Fruit fly (Drosophila melanogaster) whole organism, embryonic: ENCODE data around the gene Pif1A.
A peak's percentile ranks its signal among the peaks of the same experiment; 100 is the strongest.

ENCODE experiments used
- Asciz ChIP-seq: fragments of 200-800 bp; sonication (Bioruptor generic); optimal IDR thresholded peaks from 2 replicates; lab custom pipeline; 2017; ENCODE audit warnings: missing biosample characterization, mild to moderate bottlenecking, missing genetic modification characterization, missing genetic modification reagents
- Awh ChIP-seq: fragments of 200-800 bp; sonication (Bioruptor generic); IDR thresholded peaks from 2 replicates; pipeline ENCODE4, ENCODE4 v1.3.6; 2022; ENCODE audit warnings: missing biosample characterization, missing genetic modification characterization
- CG10462 ChIP-seq: fragments of 200-800 bp; sonication (Bioruptor generic); optimal IDR thresholded peaks from 2 replicates; lab custom pipeline; 2016; ENCODE audit warnings: missing biosample characterization, missing genetic modification characterization
- CG10959 ChIP-seq: fragments of 200-800 bp; sonication (Bioruptor generic); IDR thresholded peaks from 2 replicates; pipeline ENCODE4 v1.3.6; 2022; ENCODE audit warnings: missing biosample characterization, missing genetic modification characterization
- CG11560 ChIP-seq: fragments of 200-800 bp; sonication (Bioruptor generic); IDR thresholded peaks from 3 replicates; pipeline ENCODE4 v1.3.6; 2022; ENCODE audit warnings: missing biosample characterization, missing genetic modification characterization
- CG12942 ChIP-seq: fragments of 200-800 bp; sonication (Bioruptor generic); optimal IDR thresholded peaks from 3 replicates; lab custom pipeline; 2016; ENCODE audit warnings: missing biosample characterization, missing genetic modification characterization
- CG13296 ChIP-seq: fragments of 200-800 bp; sonication (Bioruptor generic); optimal IDR thresholded peaks from 3 replicates; lab custom pipeline; 2018; ENCODE audit warnings: missing biosample characterization, mild to moderate bottlenecking, missing genetic modification characterization
- CG13624 ChIP-seq: fragments of 200-800 bp; sonication (Bioruptor generic); optimal IDR thresholded peaks from 2 replicates; lab custom pipeline; 2016; ENCODE audit warnings: missing biosample characterization, missing genetic modification characterization
- CG1647 ChIP-seq: fragments of 200-800 bp; sonication (Bioruptor generic); optimal IDR thresholded peaks from 3 replicates; lab custom pipeline; 2016; ENCODE audit warnings: missing biosample characterization, missing genetic modification characterization
- CG17361 ChIP-seq: fragments of 200-800 bp; sonication (Bioruptor generic); IDR thresholded peaks from 3 replicates; pipeline ENCODE4 v1.3.6; 2022; ENCODE audit warnings: missing biosample characterization, missing genetic modification characterization
- CG17829 ChIP-seq: fragments of 200-800 bp; optimal IDR thresholded peaks from 2 replicates; lab custom pipeline; 2019; ENCODE audit warnings: missing biosample characterization, mild to moderate bottlenecking, missing genetic modification characterization, moderate library complexity
- CG18599 ChIP-seq: fragments of 200-800 bp; sonication (Bioruptor generic); optimal IDR thresholded peaks from 3 replicates; lab custom pipeline; 2017; ENCODE audit warnings: missing biosample characterization, missing genetic modification characterization, mild to moderate bottlenecking, moderate library complexity, missing genetic modification reagents
- CG18619 ChIP-seq: fragments of 200-800 bp; sonication (Bioruptor generic); optimal IDR thresholded peaks from 3 replicates; lab custom pipeline; 2017; ENCODE audit warnings: missing biosample characterization, mild to moderate bottlenecking, missing genetic modification characterization
- CG3065 ChIP-seq: fragments of 200-800 bp; sonication (Bioruptor generic); optimal IDR thresholded peaks from 2 replicates; lab custom pipeline; 2016; ENCODE audit warnings: missing biosample characterization, missing genetic modification characterization
- CG31365 ChIP-seq: fragments of 200-800 bp; sonication (Bioruptor generic); optimal IDR thresholded peaks from 2 replicates; lab custom pipeline; 2018; ENCODE audit warnings: missing biosample characterization, mild to moderate bottlenecking, missing genetic modification characterization
- CG31441 ChIP-seq: fragments of 200-800 bp; sonication (Bioruptor generic); IDR thresholded peaks from 2 replicates; pipeline ENCODE4 v1.3.6; 2022; ENCODE audit warnings: missing biosample characterization, missing genetic modification characterization
- CG32772 ChIP-seq: fragments of 200-800 bp; sonication (Bioruptor generic); IDR thresholded peaks from 2 replicates; pipeline ENCODE4 v1.3.6; 2022; ENCODE audit warnings: missing biosample characterization, missing genetic modification characterization
- CG4282 ChIP-seq: fragments of 200-800 bp; sonication (Bioruptor generic); optimal IDR thresholded peaks from 2 replicates; lab custom pipeline; 2016; ENCODE audit warnings: missing biosample characterization, missing genetic modification characterization
- CG5245 ChIP-seq: fragments of 200-800 bp; sonication (Bioruptor generic); optimal IDR thresholded peaks from 3 replicates; lab custom pipeline; 2016; ENCODE audit warnings: missing biosample characterization, missing genetic modification characterization
- CG6272 ChIP-seq: fragments of 200-800 bp; sonication (Bioruptor generic); IDR thresholded peaks from 2 replicates; pipeline ENCODE4 v1.3.6; 2022; ENCODE audit warnings: missing biosample characterization, missing genetic modification characterization
- CG6791 ChIP-seq: fragments of 200-800 bp; sonication (Bioruptor generic); IDR thresholded peaks from 3 replicates; pipeline ENCODE4 v1.3.6; 2022; ENCODE audit warnings: missing biosample characterization, missing genetic modification characterization; ENCODE audit not compliant: partially characterized antibody
- CG7928 ChIP-seq: fragments of 200-800 bp; sonication (Bioruptor generic); optimal IDR thresholded peaks from 2 replicates; lab custom pipeline; 2017; ENCODE audit warnings: missing biosample characterization, mild to moderate bottlenecking, missing genetic modification characterization
- CG8281 ChIP-seq: fragments of 200-800 bp; sonication (Bioruptor generic); optimal IDR thresholded peaks from 2 replicates; lab custom pipeline; 2018; ENCODE audit warnings: missing biosample characterization, mild to moderate bottlenecking, missing genetic modification characterization, moderate library complexity
- CG8924 ChIP-seq: fragments of 200-800 bp; optimal IDR thresholded peaks from 3 replicates; lab custom pipeline; 2019; ENCODE audit warnings: missing biosample characterization, mild to moderate bottlenecking, missing genetic modification characterization, moderate library complexity
- Camta ChIP-seq: fragments of 200-800 bp; sonication (Bioruptor generic); optimal IDR thresholded peaks from 2 replicates; lab custom pipeline; 2016; ENCODE audit warnings: missing biosample characterization, missing genetic modification characterization
- Dek ChIP-seq: fragments of 200-800 bp; sonication (Bioruptor generic); optimal IDR thresholded peaks from 3 replicates; lab custom pipeline; 2019; ENCODE audit warnings: missing biosample characterization, mild to moderate bottlenecking, missing genetic modification characterization, moderate library complexity
- Dfd ChIP-seq, 2 experiments: fragments of >200 bp; optimal IDR thresholded peaks; 2 replicates each; lab custom pipeline; 2017; ENCODE audit warnings: missing biosample characterization in 2 of 2, missing genetic modification characterization in 2 of 2
- Gsc ChIP-seq: fragments of 200-800 bp; sonication (Bioruptor generic); IDR thresholded peaks from 2 replicates; pipeline ENCODE4 v1.3.6; 2022; ENCODE audit warnings: missing biosample characterization, missing genetic modification characterization
- HLH54F ChIP-seq: fragments of 200-800 bp; sonication (Bioruptor generic); optimal IDR thresholded peaks from 3 replicates; lab custom pipeline; 2016; ENCODE audit warnings: missing biosample characterization, missing genetic modification characterization
- Hsf ChIP-seq: fragments of 200-800 bp; sonication (Bioruptor generic); optimal IDR thresholded peaks from 3 replicates; lab custom pipeline; 2016; ENCODE audit warnings: missing biosample characterization, missing genetic modification characterization
- Jarid2 ChIP-seq: fragments of 200-800 bp; sonication (Bioruptor generic); optimal IDR thresholded peaks from 3 replicates; lab custom pipeline; 2017; ENCODE audit warnings: mild to moderate bottlenecking, missing biosample characterization, missing genetic modification reagents, missing genetic modification characterization
- MTF-1 ChIP-seq: fragments of 200-800 bp; sonication (Bioruptor generic); optimal IDR thresholded peaks from 2 replicates; lab custom pipeline; 2018; ENCODE audit warnings: missing biosample characterization, mild to moderate bottlenecking, missing genetic modification characterization, borderline replicate concordance
- NfI ChIP-seq: fragments of 200-800 bp; sonication (Bioruptor generic); optimal IDR thresholded peaks from 3 replicates; lab custom pipeline; 2018; ENCODE audit warnings: missing biosample characterization, mild to moderate bottlenecking, missing genetic modification characterization, moderate library complexity
- Side ChIP-seq: fragments of 200-800 bp; sonication (Bioruptor generic); optimal IDR thresholded peaks from 2 replicates; lab custom pipeline; 2016; ENCODE audit warnings: missing biosample characterization, missing genetic modification characterization
- Sox100B ChIP-seq: fragments of 200-800 bp; sonication (Bioruptor generic); optimal IDR thresholded peaks from 3 replicates; lab custom pipeline; 2018; ENCODE audit warnings: missing biosample characterization, mild to moderate bottlenecking, missing genetic modification characterization
- Ssrp ChIP-seq: fragments of 200-800 bp; sonication (Bioruptor generic); optimal IDR thresholded peaks from 2 replicates; lab custom pipeline; 2018; ENCODE audit warnings: missing biosample characterization, mild to moderate bottlenecking, missing genetic modification characterization, moderate library complexity
- Tbp ChIP-seq: fragments of >200 bp; optimal IDR thresholded peaks from 2 replicates; lab custom pipeline; 2018; ENCODE audit warnings: missing biosample characterization, missing genetic modification characterization
- Trl ChIP-seq, 3 experiments: fragments of >200 bp in 2 of 3; fragments of 200-800 bp in 1 of 3; sonication (Bioruptor generic) in 1 of 3; optimal IDR thresholded peaks; 2 replicates in 1 of 3; 3 replicates in 2 of 3; lab custom pipeline; 2016 to 2017; ENCODE audit warnings: missing biosample characterization in 1 of 3, missing genetic modification characterization in 1 of 3
- abd-A ChIP-seq: fragments of 200-800 bp; sonication (Bioruptor generic); optimal IDR thresholded peaks from 3 replicates; lab custom pipeline; 2019; ENCODE audit warnings: missing biosample characterization, mild to moderate bottlenecking, missing genetic modification characterization, moderate library complexity
- az2 ChIP-seq: fragments of 200-800 bp; sonication (Bioruptor generic); optimal IDR thresholded peaks from 3 replicates; lab custom pipeline; 2016; ENCODE audit warnings: missing biosample characterization, missing genetic modification characterization
- bsh ChIP-seq, 2 experiments: fragments of 200-800 bp; sonication (Bioruptor generic); optimal IDR thresholded peaks; 2 replicates each; lab custom pipeline; 2017 to 2018; ENCODE audit warnings: mild to moderate bottlenecking in 2 of 2, missing biosample characterization in 2 of 2, missing genetic modification characterization in 2 of 2, moderate library complexity in 1 of 2
- chn ChIP-seq: fragments of 200-800 bp; sonication (Bioruptor generic); optimal IDR thresholded peaks from 2 replicates; lab custom pipeline; 2016; ENCODE audit warnings: missing biosample characterization, missing genetic modification characterization
- fd64A ChIP-seq: fragments of 200-800 bp; sonication (Bioruptor generic); optimal IDR thresholded peaks from 3 replicates; lab custom pipeline; 2018; ENCODE audit warnings: missing biosample characterization, mild to moderate bottlenecking, missing genetic modification characterization
- fru ChIP-seq: fragments of >200 bp; optimal IDR thresholded peaks from 2 replicates; lab custom pipeline; 2017
- jumu ChIP-seq: fragments of 200-800 bp; sonication (Bioruptor generic); optimal IDR thresholded peaks from 3 replicates; lab custom pipeline; 2016; ENCODE audit warnings: missing biosample characterization, missing genetic modification characterization
- klu ChIP-seq: fragments of 200-800 bp; sonication (Bioruptor generic); IDR thresholded peaks from 2 replicates; pipeline ENCODE4 v1.3.6; 2022; ENCODE audit warnings: missing biosample characterization, missing genetic modification characterization
- luna ChIP-seq: fragments of 200-800 bp; sonication (Bioruptor generic); optimal IDR thresholded peaks from 2 replicates; lab custom pipeline; 2016; ENCODE audit warnings: missing biosample characterization, missing genetic modification characterization
- nerfin-2 ChIP-seq: fragments of 200-800 bp; sonication (Bioruptor generic); IDR thresholded peaks from 2 replicates; pipeline ENCODE4 v1.3.6; 2022; ENCODE audit warnings: missing biosample characterization, missing genetic modification characterization; ENCODE audit not compliant: partially characterized antibody
- sens ChIP-seq: fragments of 200-800 bp; sonication (Bioruptor generic); peaks from one replicate; lab custom pipeline; 2016; ENCODE audit warnings: missing biosample characterization, missing genetic modification characterization
- tx ChIP-seq: fragments of 200-800 bp; sonication (Bioruptor generic); optimal IDR thresholded peaks from 2 replicates; lab custom pipeline; 2016; ENCODE audit warnings: missing biosample characterization, missing genetic modification characterization

Pif1A gene

dm6 chr3R:8812342-8812966, 11.5 kb upstream of the Pif1A start (continued):
- TF ChIP-seq nerfin-2 (GFP tag; lab: Robert Waterston, UW) (no peak), CG32772 (GFP tag; lab: Robert Waterston, UW) (peak; percentile 58; the same call in 1 of the 2 replicates), klu (0 out of 2 replicates have a peak, but pooled peaks have one; percentile 27), Jarid2 (GFP tag; lab: Kevin White, UChicago) (no peak), HLH54F (GFP tag; lab: Kevin White, UChicago) (no peak), CG8281 (tag; lab: Kevin White, UChicago) (no peak), Dfd (GFP tag; optimal IDR thresholded peaks at IDR 0.05; lab: Kevin White, UChicago) (no peak), CG3065 (no peak), CG8924 (tag; lab: Kevin White, UChicago) (peak; percentile 31), CG13624 (GFP tag; lab: Kevin White, UChicago) (peak; percentile 39), CG6791 (GFP tag; lab: Robert Waterston, UW) (no peak), CG5245 (GFP tag; lab: Kevin White, UChicago) (no peak), fd64A (no peak), luna (GFP tag; lab: Kevin White, UChicago) (no peak), Gsc (no peak), Sox100B (GFP tag; lab: Kevin White, UChicago) (no peak), Side (GFP tag; lab: Kevin White, UChicago) (no peak), bsh (GFP tag; optimal IDR thresholded peaks at IDR 0.05; lab: Kevin White, UChicago) (peak; percentile 40 to 64), fru (no peak), CG18599 (GFP tag; lab: Kevin White, UChicago) (peak; percentile 38), sens (GFP tag; lab: Kevin White, UChicago) (peak; percentile 92), CG1647 (GFP tag; lab: Kevin White, UChicago) (peak; percentile 18), CG11560 (tag; lab: Robert Waterston, UW) (no peak), Trl (optimal IDR thresholded peaks at IDR 0.05; lab: Kevin White, UChicago) (no peak), Trl (GFP tag; optimal IDR thresholded peaks at IDR 0.05; lab: Kevin White, UChicago) (no peak), Ssrp (peak; percentile 19), chn (GFP tag; lab: Kevin White, UChicago) (peak; percentile 29), CG6272 (GFP tag; lab: Robert Waterston, UW) (peak; percentile 53; the same call in 1 of the 2 replicates), Camta (GFP tag; lab: Kevin White, UChicago) (peak; percentile 40), Asciz (GFP tag; lab: Kevin White, UChicago) (peak; percentile 50), jumu (GFP tag; lab: Kevin White, UChicago) (peak; percentile 12), az2 (peak; percentile 19), CG18619 (no peak), CG31365 (tag; lab: Kevin White, UChicago) (no peak), CG31441 (GFP tag; lab: Robert Waterston, UW) (peak; percentile 39; the same call in 1 of the 2 replicates), NfI (GFP tag; lab: Kevin White, UChicago) (peak; percentile 15), CG4282 (GFP tag; lab: Kevin White, UChicago) (no peak), CG12942 (GFP tag; lab: Kevin White, UChicago) (peak; percentile 7), abd-A (tag; lab: Kevin White, UChicago) (peak; percentile 48), tx (GFP tag; lab: Kevin White, UChicago) (peak; percentile 21), Awh (peak; percentile 81; the same call in 1 of the 2 replicates), Tbp (no peak), CG10462 (GFP tag; lab: Kevin White, UChicago) (no peak), CG17829 (tag; lab: Kevin White, UChicago) (peak; percentile 11), CG7928 (no peak), CG13296 (peak; percentile 40), Dek (tag; lab: Kevin White, UChicago) (no peak), Hsf (GFP tag; lab: Kevin White, UChicago) (peak; percentile 54), MTF-1 (GFP tag; lab: Kevin White, UChicago) (no peak), CG17361 (GFP tag; lab: Robert Waterston, UW) (no peak), CG10959 (peak; percentile 17; the same call in 1 of the 2 replicates)
